Worm (Caenorhabditis elegans): ENCODE measurements around the gene srab-12.

Gene srab-12

ce11 chrV:17767768-17768167 is 15.7 kb downstream of the srab-12 start:
- TF ChIP-seq eor-1 (tag; optimal IDR thresholded peaks at IDR 0.05) (no peak), sea-2 (GFP tag; optimal IDR thresholded peaks at IDR 0.05) (no peak), hmg-11 (tag; optimal IDR thresholded peaks at IDR 0.05) (no peak), pha-4 (tag; optimal IDR thresholded peaks at IDR 0.05) (no peak), R02D3.7 (tag; optimal IDR thresholded peaks at IDR 0.05) (no peak), fkh-10 (GFP tag; optimal IDR thresholded peaks at IDR 0.05) (no peak), pqm-1 (tag; optimal IDR thresholded peaks at IDR 0.05) (no peak), nhr-76 (tag; optimal IDR thresholded peaks at IDR 0.05) (no peak), snpc-4 (tag; optimal IDR thresholded peaks at IDR 0.05) (no peak)

ce11 chrV:17767249-17767648 is 16.2 kb downstream of the srab-12 start, which contains the start of gene srh-284:
Gene srh-284, plus strand, starts transcription at chrV:17767549.
- TF ChIP-seq pha-4 (tag; optimal IDR thresholded peaks at IDR 0.05): no peak
- no peak for TF ChIP-seq mdl-1 (tag; optimal IDR thresholded peaks at IDR 0.05)
- no peak for TF ChIP-seq nhr-67 (tag; optimal IDR thresholded peaks at IDR 0.05)
- no peak for TF ChIP-seq elt-3 (tag; optimal IDR thresholded peaks at IDR 0.05)
- no peak for TF ChIP-seq elt-2 (tag; optimal IDR thresholded peaks at IDR 0.05)
- TF ChIP-seq nhr-237 (tag; optimal IDR thresholded peaks at IDR 0.05): no peak
- TF ChIP-seq hmg-11 (tag; optimal IDR thresholded peaks at IDR 0.05): no peak
- TF ChIP-seq ZK546.5 (tag; optimal IDR thresholded peaks at IDR 0.05): no peak
- TF ChIP-seq mml-1 (tag; optimal IDR thresholded peaks at IDR 0.05): no peak
- TF ChIP-seq nhr-25 (tag; optimal IDR thresholded peaks at IDR 0.05): no peak
- no peak for TF ChIP-seq unc-62 (GFP tag; optimal IDR thresholded peaks at IDR 0.05)
- TF ChIP-seq tbx-2 (tag; optimal IDR thresholded peaks at IDR 0.05): no peak

ce11 chrV:17765077-17765476 is 18.4 kb downstream of the srab-12 start, which contains the start of the genes C47A10.16 and srh-283:
Gene C47A10.16, minus strand, starts transcription at chrV:17765177.
Gene srh-283, plus strand, starts transcription at chrV:17765348.
- TF ChIP-seq ztf-11 (tag; optimal IDR thresholded peaks at IDR 0.05) (no peak), pqm-1 (tag; optimal IDR thresholded peaks at IDR 0.05) (no peak), pha-4 (tag; optimal IDR thresholded peaks at IDR 0.05) (no peak), lsy-12 (tag; optimal IDR thresholded peaks at IDR 0.05) (no peak), elt-3 (tag; optimal IDR thresholded peaks at IDR 0.05) (no peak), lin-15B (tag; optimal IDR thresholded peaks at IDR 0.05) (no peak), fkh-2 (tag; optimal IDR thresholded peaks at IDR 0.05) (no peak), nhr-12 (tag; optimal IDR thresholded peaks at IDR 0.05) (no peak), egl-27 (tag; optimal IDR thresholded peaks at IDR 0.05) (no peak), hmg-11 (tag; optimal IDR thresholded peaks at IDR 0.05) (no peak), fos-1 (tag; optimal IDR thresholded peaks at IDR 0.05) (no peak), tbx-2 (tag; optimal IDR thresholded peaks at IDR 0.05) (no peak), zag-1 (tag; optimal IDR thresholded peaks at IDR 0.05) (no peak), egl-5 (tag; optimal IDR thresholded peaks at IDR 0.05) (no peak), ceh-82 (tag; optimal IDR thresholded peaks at IDR 0.05) (no peak), jun-1 (tag; optimal IDR thresholded peaks at IDR 0.05) (no peak), ztf-4 (tag; optimal IDR thresholded peaks at IDR 0.05) (no peak), unc-39 (tag; optimal IDR thresholded peaks at IDR 0.05) (no peak)

DNA sequence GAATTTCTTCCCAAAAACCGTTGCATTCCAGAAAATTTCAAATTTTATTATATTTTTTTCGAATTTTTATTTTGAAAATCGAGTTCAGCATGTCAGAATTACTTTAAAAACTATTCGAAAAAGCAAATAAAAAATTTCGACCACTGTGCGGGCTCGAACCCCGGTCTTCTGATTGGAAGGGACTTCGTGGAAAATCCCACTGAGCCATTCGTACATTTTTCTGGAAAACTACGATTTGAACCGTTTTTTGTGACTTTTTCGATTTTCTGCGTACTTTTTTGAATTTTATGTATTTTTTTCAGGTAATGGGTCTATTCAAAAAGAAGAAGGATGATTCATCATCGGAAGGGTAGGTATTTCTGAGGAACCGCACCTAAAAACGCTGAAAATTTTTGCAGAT is 27.9 kb downstream of the srab-12 start, which contains the start of gene pgp-9:
pgp-9 (plus strand) TSS at position 301 of the 400 bp plus-strand sequence.
- no peak for TF ChIP-seq nhr-28 (tag; optimal IDR thresholded peaks at IDR 0.05)

DNA sequence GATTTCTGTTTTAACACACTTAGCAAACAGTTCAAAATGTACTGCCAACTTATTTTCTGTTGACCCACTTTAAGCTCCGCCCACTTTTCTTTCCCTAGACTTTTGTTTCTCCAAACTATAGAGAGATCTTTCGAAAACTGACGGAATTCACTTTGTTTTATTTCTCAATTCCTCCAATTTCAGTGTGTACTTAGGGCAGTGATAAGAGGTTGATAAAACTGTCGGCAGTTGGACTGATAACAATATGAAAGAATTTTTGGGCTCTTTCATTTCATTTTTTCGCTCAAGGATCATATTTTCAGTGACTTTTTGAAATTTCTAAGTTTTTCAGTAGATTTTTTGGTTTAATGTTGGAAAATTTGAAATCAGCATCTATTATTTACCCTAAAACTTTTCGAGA is 28.4 kb downstream of the srab-12 start:
- no peak for TF ChIP-seq ama-1 (optimal IDR thresholded peaks at IDR 0.05)
- no peak for TF ChIP-seq unc-39 (tag; optimal IDR thresholded peaks at IDR 0.05)
- no peak for TF ChIP-seq ceh-82 (tag; optimal IDR thresholded peaks at IDR 0.05)
- peak; percentile 31 for TF ChIP-seq pha-4 (tag; optimal IDR thresholded peaks at IDR 0.05)
- no peak for TF ChIP-seq elt-3 (tag; optimal IDR thresholded peaks at IDR 0.05)
- TF ChIP-seq fos-1 (tag; optimal IDR thresholded peaks at IDR 0.05): no peak
- peak; percentile 82 for TF ChIP-seq elt-2 (tag; optimal IDR thresholded peaks at IDR 0.05)
- no peak for TF ChIP-seq daf-12 (tag; optimal IDR thresholded peaks at IDR 0.05)
- no peak for TF ChIP-seq nhr-11 (tag; optimal IDR thresholded peaks at IDR 0.05)
- TF ChIP-seq sea-2 (GFP tag; optimal IDR thresholded peaks at IDR 0.05): no peak
- no peak for TF ChIP-seq snpc-4 (tag; optimal IDR thresholded peaks at IDR 0.05)
- TF ChIP-seq eor-1 (tag; optimal IDR thresholded peaks at IDR 0.05): no peak
- peak; percentile 78 for TF ChIP-seq pqm-1 (tag; optimal IDR thresholded peaks at IDR 0.05)
- TF ChIP-seq ztf-11 (tag; optimal IDR thresholded peaks at IDR 0.05): no peak
- TF ChIP-seq aly-2 (tag; optimal IDR thresholded peaks at IDR 0.05): no peak
- no peak for TF ChIP-seq fkh-2 (tag; optimal IDR thresholded peaks at IDR 0.05)
- TF ChIP-seq ZK546.5 (tag; optimal IDR thresholded peaks at IDR 0.05): no peak
- no peak for TF ChIP-seq ceh-16 (tag; optimal IDR thresholded peaks at IDR 0.05)
- no peak for TF ChIP-seq skn-1 (tag; optimal IDR thresholded peaks at IDR 0.05)
- TF ChIP-seq nhr-237 (tag; optimal IDR thresholded peaks at IDR 0.05): no peak
- no peak for TF ChIP-seq mml-1 (tag; optimal IDR thresholded peaks at IDR 0.05)
- TF ChIP-seq nfya-1 (tag; optimal IDR thresholded peaks at IDR 0.05; ENCODE audit: insufficient read depth): no peak
- TF ChIP-seq ztf-4 (tag; optimal IDR thresholded peaks at IDR 0.05): no peak
- TF ChIP-seq zag-1 (tag; optimal IDR thresholded peaks at IDR 0.05): no peak
- TF ChIP-seq lsy-12 (tag; optimal IDR thresholded peaks at IDR 0.05): no peak
